ENCODE assay signal across 2 fruit fly cellular contexts in the genomic region with DNA sequence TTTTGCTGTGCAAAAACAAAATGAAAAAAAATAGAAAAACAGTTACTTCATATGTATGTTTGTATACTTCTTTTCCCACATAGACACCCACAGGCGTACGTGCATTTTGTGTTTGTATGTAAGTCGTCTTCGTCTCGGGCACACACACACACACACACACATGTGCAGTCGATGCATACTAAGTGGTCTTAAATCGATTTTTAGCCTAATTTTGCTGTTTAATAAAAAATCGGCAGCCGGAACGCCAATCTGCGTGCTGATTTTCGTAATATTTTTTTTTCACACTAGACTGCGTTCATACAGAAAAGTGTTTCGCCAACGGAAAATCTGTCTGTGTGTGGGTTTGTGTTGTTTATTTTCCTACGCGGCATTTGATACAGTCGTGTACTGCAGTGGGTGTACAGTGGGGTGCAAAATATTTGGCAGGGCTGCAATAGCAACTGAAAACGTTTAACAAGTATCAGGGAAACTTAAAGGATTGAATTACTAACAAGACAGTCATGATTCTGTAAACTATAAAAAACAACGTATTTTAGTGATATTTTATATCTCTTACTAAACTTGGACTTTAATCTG.
TF ChIP-seq lines count a peak whose summit lies in the region.

No protein-coding gene starts in this region.

TF ChIP-seq in whole organism, embryonic, 481 proteins besides CTCF, POLR2A, EP300 and RAD21 (continued from another document and continues in another):
- peak; percentile 52; the same call in 1 of the 2 replicates for TF ChIP-seq Drgx (GFP tag; IDR thresholded peaks at IDR 0.05; lab: Robert Waterston, UW)
- TF ChIP-seq CG7963 (GFP tag; IDR thresholded peaks at IDR 0.05; lab: Robert Waterston, UW; ENCODE audit: partially characterized antibody): no peak
- TF ChIP-seq CG10462 (GFP tag; optimal IDR thresholded peaks at IDR 0.05; lab: Kevin White, UChicago): no peak
- peak; percentile 1 for TF ChIP-seq zfh2 (GFP tag; optimal IDR thresholded peaks at IDR 0.05; lab: Kevin White, UChicago)
- TF ChIP-seq cas (GFP tag; IDR thresholded peaks at IDR 0.05; lab: Robert Waterston, UW): 0 out of 2 replicates have a peak, but pooled peaks have one; percentile 46
- peak; percentile 16 for TF ChIP-seq CG4424 (GFP tag; optimal IDR thresholded peaks at IDR 0.05; lab: Kevin White, UChicago)
- no peak for TF ChIP-seq slp2 (GFP tag; optimal IDR thresholded peaks at IDR 0.05; lab: Kevin White, UChicago)
- peak; percentile 35 for TF ChIP-seq CG17829 (tag; optimal IDR thresholded peaks at IDR 0.05; lab: Kevin White, UChicago)
- peak; percentile 60; the same call in 1 of the 2 replicates for TF ChIP-seq E2f1 (GFP tag; IDR thresholded peaks at IDR 0.05; lab: Robert Waterston, UW)
- TF ChIP-seq Ets97D (GFP tag; optimal IDR thresholded peaks at IDR 0.05; lab: Kevin White, UChicago): peak; percentile 12
- no peak for TF ChIP-seq CG11560 (tag; IDR thresholded peaks at IDR 0.05; lab: Robert Waterston, UW)
- TF ChIP-seq pum (GFP tag; optimal IDR thresholded peaks at IDR 0.05; lab: Kevin White, UChicago): peak; percentile 14
- no peak for TF ChIP-seq CG10274 (GFP tag; optimal IDR thresholded peaks at IDR 0.05; lab: Kevin White, UChicago)
- TF ChIP-seq Neu2 (GFP tag; optimal IDR thresholded peaks at IDR 0.05; lab: Kevin White, UChicago; ENCODE audit: borderline replicate concordance): no peak
- TF ChIP-seq CG14441 (GFP tag; IDR thresholded peaks at IDR 0.05; lab: Robert Waterston, UW): 0 out of 2 replicates have a peak, but pooled peaks have one; percentile 37
- TF ChIP-seq az2 (GFP tag; optimal IDR thresholded peaks at IDR 0.05; lab: Kevin White, UChicago): peak; percentile 43
- TF ChIP-seq CG10147 (GFP tag; optimal IDR thresholded peaks at IDR 0.05; lab: Kevin White, UChicago): peak; percentile 7
- TF ChIP-seq Xrp1 (GFP tag; IDR thresholded peaks at IDR 0.05; lab: Robert Waterston, UW): peak; percentile 61
- TF ChIP-seq sob (GFP tag; IDR thresholded peaks at IDR 0.05; lab: Robert Waterston, UW): peak; percentile 45; the same call in 1 of the 2 replicates
- no peak for TF ChIP-seq Sin3A (optimal IDR thresholded peaks at IDR 0.05; lab: Kevin White, UChicago)
- peak; percentile 25 to 34 for TF ChIP-seq Pdp1 (GFP tag; optimal IDR thresholded peaks at IDR 0.05; lab: Kevin White, UChicago)
- no peak for TF ChIP-seq klu (GFP tag; IDR thresholded peaks at IDR 0.05; lab: Robert Waterston, UW)
- peak; percentile 54 for TF ChIP-seq CG17328 (GFP tag; IDR thresholded peaks at IDR 0.05; lab: Robert Waterston, UW)
- TF ChIP-seq NFAT (GFP tag; IDR thresholded peaks at IDR 0.05; lab: Robert Waterston, UW): peak; percentile 28; the same call in 1 of the 2 replicates
- peak; percentile 2 for TF ChIP-seq CG10543 (GFP tag; optimal IDR thresholded peaks at IDR 0.05; lab: Kevin White, UChicago)
- peak in 1 of 2 experiments; percentile 9 for TF ChIP-seq chif (GFP tag; optimal IDR thresholded peaks at IDR 0.05; lab: Kevin White, UChicago)
- peak; percentile 4 for TF ChIP-seq unpg (GFP tag; optimal IDR thresholded peaks at IDR 0.05; lab: Kevin White, UChicago)
- peak; percentile 55 for TF ChIP-seq Xbp1 (GFP tag; optimal IDR thresholded peaks at IDR 0.05; lab: Kevin White, UChicago)
- peak; percentile 26 for TF ChIP-seq CG9727 (GFP tag; optimal IDR thresholded peaks at IDR 0.05; lab: Kevin White, UChicago)
- TF ChIP-seq eyg (GFP tag; optimal IDR thresholded peaks at IDR 0.05; lab: Kevin White, UChicago): peak; percentile 25
- no peak for TF ChIP-seq CG18476 (GFP tag; optimal IDR thresholded peaks at IDR 0.05; lab: Kevin White, UChicago)
- no peak for TF ChIP-seq trem (tag; optimal IDR thresholded peaks at IDR 0.05; lab: Kevin White, UChicago)
- TF ChIP-seq CG1792 (GFP tag; optimal IDR thresholded peaks at IDR 0.05; lab: Kevin White, UChicago): peak; percentile 27
- TF ChIP-seq CG17385 (GFP tag; optimal IDR thresholded peaks at IDR 0.05; lab: Kevin White, UChicago): peak; percentile 21
- TF ChIP-seq CG4707 (GFP tag; optimal IDR thresholded peaks at IDR 0.05; lab: Kevin White, UChicago): peak; percentile 8
- TF ChIP-seq gt (GFP tag; IDR thresholded peaks at IDR 0.05; lab: Robert Waterston, UW): no peak
- TF ChIP-seq CG11723 (GFP tag; optimal IDR thresholded peaks at IDR 0.05; lab: Kevin White, UChicago): no peak
- TF ChIP-seq prd (optimal IDR thresholded peaks at IDR 0.05; lab: Kevin White, UChicago): no peak
- peak; percentile 37; the same call in 1 of the 3 replicates for TF ChIP-seq prd (GFP tag; IDR thresholded peaks at IDR 0.05; lab: Robert Waterston, UW)
- no peak for TF ChIP-seq CG31224 (GFP tag; IDR thresholded peaks at IDR 0.05; lab: Robert Waterston, UW)
- TF ChIP-seq Dek (tag; optimal IDR thresholded peaks at IDR 0.05; lab: Kevin White, UChicago): peak; percentile 18
- TF ChIP-seq Eip74EF (GFP tag; optimal IDR thresholded peaks at IDR 0.05; lab: Kevin White, UChicago): peak in 1 of 2 experiments; percentile 31
- peak; percentile 44; the same call in 1 of the 2 replicates for TF ChIP-seq lmd (GFP tag; IDR thresholded peaks at IDR 0.05; lab: Robert Waterston, UW)
- 0 out of 2 replicates have a peak, but pooled peaks have one; percentile 8 for TF ChIP-seq ranshi (GFP tag; IDR thresholded peaks at IDR 0.05; lab: Robert Waterston, UW)
- TF ChIP-seq CG2712 (tag; optimal IDR thresholded peaks at IDR 0.05; lab: Kevin White, UChicago): no peak
- TF ChIP-seq lilli (GFP tag; optimal IDR thresholded peaks at IDR 0.05; lab: Kevin White, UChicago): peak; percentile 69
- TF ChIP-seq CrebB (tag; optimal IDR thresholded peaks at IDR 0.05; lab: Kevin White, UChicago): no peak
- TF ChIP-seq lbe (GFP tag; optimal IDR thresholded peaks at IDR 0.05; lab: Kevin White, UChicago): peak; percentile 47
- TF ChIP-seq bsh (GFP tag; optimal IDR thresholded peaks at IDR 0.05; lab: Kevin White, UChicago): peak; percentile 26 to 51
- TF ChIP-seq sisA (GFP tag; IDR thresholded peaks at IDR 0.05; lab: Robert Waterston, UW): peak; percentile 32; the same call in 1 of the 2 replicates
- TF ChIP-seq CG1603 (tag; optimal IDR thresholded peaks at IDR 0.05; lab: Kevin White, UChicago): peak; percentile 45
- TF ChIP-seq vvl (GFP tag; IDR thresholded peaks at IDR 0.05; lab: Robert Waterston, UW): peak; percentile 69
- TF ChIP-seq da (GFP tag; optimal IDR thresholded peaks at IDR 0.05; lab: Kevin White, UChicago): peak; percentile 15
- TF ChIP-seq luna (GFP tag; optimal IDR thresholded peaks at IDR 0.05; lab: Kevin White, UChicago): peak; percentile 23
- TF ChIP-seq CG6765 (GFP tag; optimal IDR thresholded peaks at IDR 0.05; lab: Kevin White, UChicago): peak; percentile 1
- TF ChIP-seq phol (tag; optimal IDR thresholded peaks at IDR 0.05; lab: Kevin White, UChicago): no peak
- TF ChIP-seq sr (GFP tag; IDR thresholded peaks at IDR 0.05; lab: Robert Waterston, UW): peak; percentile 70; the same call in 2 of the 3 replicates
- no peak for TF ChIP-seq wor (GFP tag; IDR thresholded peaks at IDR 0.05; lab: Robert Waterston, UW)
- no peak for TF ChIP-seq CG2116 (GFP tag; optimal IDR thresholded peaks at IDR 0.05; lab: Kevin White, UChicago)
- TF ChIP-seq CG7745 (tag; optimal IDR thresholded peaks at IDR 0.05; lab: Kevin White, UChicago): no peak

TF ChIP-seq in whole organism, prepupa, 60 proteins besides CTCF, POLR2A, EP300 and RAD21 (continued from another document):
- TF ChIP-seq fd59A (GFP tag; optimal IDR thresholded peaks at IDR 0.05; lab: Kevin White, UChicago) (peak; percentile 12), Hr39 (GFP tag; optimal IDR thresholded peaks at IDR 0.05; lab: Kevin White, UChicago) (peak; percentile 60), CG4318 (GFP tag; optimal IDR thresholded peaks at IDR 0.05; lab: Kevin White, UChicago) (no peak), Met (GFP tag; optimal IDR thresholded peaks at IDR 0.05; lab: Kevin White, UChicago) (peak; percentile 60), CG32006 (GFP tag; optimal IDR thresholded peaks at IDR 0.05; lab: Kevin White, UChicago) (peak; percentile 59), CG6276 (GFP tag; optimal IDR thresholded peaks at IDR 0.05; lab: Kevin White, UChicago) (peak; percentile 78), Sox102F (GFP tag; optimal IDR thresholded peaks at IDR 0.05; lab: Kevin White, UChicago) (no peak), Sox14 (GFP tag; optimal IDR thresholded peaks at IDR 0.05; lab: Kevin White, UChicago) (peak; percentile 73), Ets21C (GFP tag; optimal IDR thresholded peaks at IDR 0.05; lab: Kevin White, UChicago) (peak; percentile 7), Hr4 (GFP tag; optimal IDR thresholded peaks at IDR 0.05; lab: Kevin White, UChicago) (peak; percentile 68), CG1621 (tag; optimal IDR thresholded peaks at IDR 0.05; lab: Kevin White, UChicago) (peak; percentile 49)
TF ChIP-seq in whole organism, prepupa: peak in this region for 43.
